Fruit fly (Drosophila melanogaster): ENCODE results near the gene aus.

Gene aus

dm6 chr3R:21347815-21348186 is 1.6 kb downstream of the aus start:
- TF ChIP-seq CG1603 (tag; optimal IDR thresholded peaks at IDR 0.05) (peak; percentile 4), Blimp-1 (GFP tag; optimal IDR thresholded peaks at IDR 0.05) (peak; percentile 41), CoRest (tag; optimal IDR thresholded peaks at IDR 0.05) (peak; percentile 39), Sox102F (GFP tag; optimal IDR thresholded peaks at IDR 0.05) (peak; percentile 38), CG13287 (GFP tag; IDR thresholded peaks at IDR 0.05; ENCODE audit: partially characterized antibody) (no peak), sqz (GFP tag; optimal IDR thresholded peaks at IDR 0.05) (no peak), CG11398 (GFP tag; optimal IDR thresholded peaks at IDR 0.05) (no peak), Hey (tag; optimal IDR thresholded peaks at IDR 0.05) (no peak), CG3163 (GFP tag; optimal IDR thresholded peaks at IDR 0.05) (no peak), Lpt (GFP tag; optimal IDR thresholded peaks at IDR 0.05) (no peak), CG18262 (tag; optimal IDR thresholded peaks at IDR 0.05) (peak; percentile 72), Bteb2 (GFP tag; optimal IDR thresholded peaks at IDR 0.05) (no peak), bcd (GFP tag; optimal IDR thresholded peaks at IDR 0.05) (peak; percentile 19), crc (GFP tag; optimal IDR thresholded peaks at IDR 0.05) (no peak), Nf-YA (GFP tag; IDR thresholded peaks at IDR 0.05) (no peak), D (optimal IDR thresholded peaks at IDR 0.05) (no peak), D (GFP tag; optimal IDR thresholded peaks at IDR 0.05) (peak; percentile 33), PHDP (tag; optimal IDR thresholded peaks at IDR 0.05) (peak; percentile 21), nmo (GFP tag; optimal IDR thresholded peaks at IDR 0.05) (peak; percentile 23), Ets65A (GFP tag) (peak; percentile 78), Adf1 (GFP tag; IDR thresholded peaks at IDR 0.05) (no peak), slbo (GFP tag; IDR thresholded peaks at IDR 0.05) (peak; percentile 22; the same call in 1 of the 2 replicates), fru (optimal IDR thresholded peaks at IDR 0.05) (no peak), CG11504 (tag; optimal IDR thresholded peaks at IDR 0.05) (peak; percentile 59), CG9727 (GFP tag; optimal IDR thresholded peaks at IDR 0.05) (peak; percentile 24), az2 (GFP tag; optimal IDR thresholded peaks at IDR 0.05) (peak; percentile 32), Meics (GFP tag; optimal IDR thresholded peaks at IDR 0.05) (peak; percentile 21), CG30403 (GFP tag; optimal IDR thresholded peaks at IDR 0.05) (peak; percentile 52), Eip74EF (GFP tag; optimal IDR thresholded peaks at IDR 0.05) (no peak), CG14710 (tag; optimal IDR thresholded peaks at IDR 0.05) (peak; percentile 49), Chrac-16 (GFP tag; optimal IDR thresholded peaks at IDR 0.05) (no peak), Hmr (GFP tag; optimal IDR thresholded peaks at IDR 0.05) (no peak), CG12769 (tag; optimal IDR thresholded peaks at IDR 0.05) (no peak), Side (GFP tag; optimal IDR thresholded peaks at IDR 0.05) (no peak), Jarid2 (GFP tag; optimal IDR thresholded peaks at IDR 0.05) (peak; percentile 16), phol (tag; optimal IDR thresholded peaks at IDR 0.05) (peak; percentile 50), Ptx1 (GFP tag; IDR thresholded peaks at IDR 0.05) (0 out of 2 replicates have a peak, but pooled peaks have one; percentile 25), CG32532 (GFP tag; IDR thresholded peaks at IDR 0.05) (0 out of 2 replicates have a peak, but pooled peaks have one; percentile 39), CG6791 (GFP tag; IDR thresholded peaks at IDR 0.05; ENCODE audit: partially characterized antibody) (no peak), chm (GFP tag; IDR thresholded peaks at IDR 0.05) (peak; percentile 52; the same call in 1 of the 2 replicates), lola (GFP tag; optimal IDR thresholded peaks at IDR 0.05) (peak in 1 of 3 experiments; percentile 46), ind (GFP tag; optimal IDR thresholded peaks at IDR 0.05) (peak; percentile 16), CG11247 (GFP tag; IDR thresholded peaks at IDR 0.05) (no peak), CG16863 (GFP tag; optimal IDR thresholded peaks at IDR 0.05) (peak; percentile 8), Bdp1 (GFP tag; optimal IDR thresholded peaks at IDR 0.05) (no peak), CG2129 (GFP tag; IDR thresholded peaks at IDR 0.05; ENCODE audit: partially characterized antibody) (no peak), chn (GFP tag; optimal IDR thresholded peaks at IDR 0.05) (peak; percentile 5), ham (GFP tag; IDR thresholded peaks at IDR 0.05) (no peak), lilli (GFP tag; optimal IDR thresholded peaks at IDR 0.05) (peak; percentile 2), zfh1 (GFP tag; IDR thresholded peaks at IDR 0.05) (peak; percentile 27; the same call in 1 of the 3 replicates), CG4820 (GFP tag; optimal IDR thresholded peaks at IDR 0.05) (peak; percentile 31)

All from whole organism, embryonic.